Fruit fly (Drosophila melanogaster) whole organism, wandering third instar larva: ENCODE measurements around the gene Dpy-30L1.

Experiments used
- Abd-B ChIP-seq: fragments of >200 bp; optimal IDR thresholded peaks from 2 replicates; lab custom pipeline; 2017; ENCODE audit warnings: missing biosample characterization, missing genetic modification characterization
- CG9705 ChIP-seq: fragments of 200-800 bp; sonication (Bioruptor generic); optimal IDR thresholded peaks from 2 replicates; lab custom pipeline; 2018; ENCODE audit warnings: missing biosample characterization, mild to moderate bottlenecking, missing genetic modification characterization
- Dif ChIP-seq: fragments of 200-275, 200-300 bp; sonication (Bioruptor generic); optimal IDR thresholded peaks from 2 replicates; lab custom pipeline; 2018; ENCODE audit warnings: missing biosample characterization, missing genetic modification characterization; ENCODE audit not compliant: partially characterized antibody
- GATAd ChIP-seq: sonication (Bioruptor generic); optimal IDR thresholded peaks from 2 replicates; lab custom pipeline; 2016; ENCODE audit warnings: missing biosample characterization, missing genetic modification characterization
- HLH106 ChIP-seq: fragments of 200-800 bp; optimal IDR thresholded peaks from 3 replicates; lab custom pipeline; 2019; ENCODE audit warnings: missing biosample characterization, mild to moderate bottlenecking, missing genetic modification characterization, moderate library complexity
- Hnf4 ChIP-seq: fragments of 200-800 bp; sonication (Bioruptor generic); optimal IDR thresholded peaks from 2 replicates; lab custom pipeline; 2016; ENCODE audit warnings: missing biosample characterization, mild to moderate bottlenecking, missing genetic modification characterization
- Hr78 ChIP-seq: fragments of >200 bp; optimal IDR thresholded peaks from 2 replicates; lab custom pipeline; 2017; ENCODE audit warnings: missing biosample characterization, missing genetic modification characterization
- Hr83 ChIP-seq: fragments of 200-300 bp; sonication (Bioruptor generic); optimal IDR thresholded peaks from 2 replicates; lab custom pipeline; 2016; ENCODE audit warnings: missing biosample characterization, mild to moderate bottlenecking, missing genetic modification characterization, moderate library complexity; ENCODE audit not compliant: poor library complexity, severe bottlenecking
- Mio ChIP-seq: sonication (Bioruptor generic); optimal IDR thresholded peaks from 2 replicates; lab custom pipeline; 2016; ENCODE audit warnings: missing biosample characterization, missing genetic modification characterization
- N ChIP-seq: fragments of >200 bp; optimal IDR thresholded peaks from 2 replicates; lab custom pipeline; 2018; ENCODE audit warnings: missing biosample characterization, missing external identifiers, missing genetic modification characterization
- OdsH ChIP-seq: fragments of 200-800 bp; sonication (Bioruptor generic); optimal IDR thresholded peaks from 2 replicates; lab custom pipeline; 2016; ENCODE audit warnings: missing biosample characterization, mild to moderate bottlenecking, missing genetic modification characterization
- Rel ChIP-seq, 2 experiments: fragments of 200-800 bp; sonication (Bioruptor generic) in 1 of 2; optimal IDR thresholded peaks; 2 replicates in 1 of 2; 3 replicates in 1 of 2; lab custom pipeline; 2016 to 2019; ENCODE audit warnings: mild to moderate bottlenecking in 2 of 2, missing biosample characterization in 2 of 2, missing genetic modification characterization in 2 of 2, moderate library complexity in 1 of 2
- Sp1 ChIP-seq: fragments of 200-800 bp; sonication (Bioruptor generic); optimal IDR thresholded peaks from 3 replicates; lab custom pipeline; 2019; ENCODE audit warnings: missing biosample characterization, mild to moderate bottlenecking, missing genetic modification characterization, moderate library complexity
- Vsx2 ChIP-seq: fragments of 200-300, 225-300 bp; sonication (Bioruptor generic); optimal IDR thresholded peaks from 2 replicates; lab custom pipeline; 2018; ENCODE audit warnings: missing biosample characterization, missing genetic modification characterization; ENCODE audit not compliant: partially characterized antibody
- br ChIP-seq: fragments of 200-800 bp; sonication (Bioruptor generic); optimal IDR thresholded peaks from 2 replicates; lab custom pipeline; 2016; ENCODE audit warnings: missing biosample characterization, missing genetic modification characterization
- brk ChIP-seq: fragments of 200-800 bp; sonication (Bioruptor generic); optimal IDR thresholded peaks from 2 replicates; lab custom pipeline; 2016; ENCODE audit warnings: missing biosample characterization, mild to moderate bottlenecking, missing genetic modification characterization
- dl ChIP-seq, 2 experiments: fragments of 175-275, 200-275 bp in 1 of 2; fragments of 200-275 bp in 1 of 2; sonication (Bioruptor generic); optimal IDR thresholded peaks; lab custom pipeline; 2018; ENCODE audit warnings: mild to moderate bottlenecking in 2 of 2, missing biosample characterization in 2 of 2, missing genetic modification characterization in 2 of 2, moderate library complexity in 2 of 2; ENCODE audit not compliant: partially characterized antibody in 2 of 2, insufficient read depth in 1 of 2
- dsf ChIP-seq: sonication (Bioruptor generic); optimal IDR thresholded peaks from 2 replicates; lab custom pipeline; 2016; ENCODE audit warnings: missing biosample characterization, missing genetic modification characterization, borderline replicate concordance
- ey ChIP-seq: fragments of 200-800 bp; sonication (Bioruptor generic); optimal IDR thresholded peaks from 2 replicates; lab custom pipeline; 2016; ENCODE audit warnings: missing biosample characterization, missing genetic modification characterization
- foxo ChIP-seq, 2 experiments: fragments of 200-800 bp; sonication (Bioruptor generic); optimal IDR thresholded peaks; 2 replicates in 1 of 2; 3 replicates in 1 of 2; lab custom pipeline; 2016 to 2017; ENCODE audit warnings: missing biosample characterization in 2 of 2, missing genetic modification characterization in 2 of 2
- fru ChIP-seq: fragments of 200-800 bp; sonication (Bioruptor generic); optimal IDR thresholded peaks from 3 replicates; lab custom pipeline; 2016; ENCODE audit warnings: missing biosample characterization, mild to moderate bottlenecking, missing genetic modification characterization
- h ChIP-seq: fragments of 200-800 bp; sonication (Bioruptor generic); optimal IDR thresholded peaks from 3 replicates; lab custom pipeline; 2016; ENCODE audit warnings: missing biosample characterization, mild to moderate bottlenecking, missing genetic modification characterization
- lola ChIP-seq: fragments of >200 bp; optimal IDR thresholded peaks from 2 replicates; lab custom pipeline; 2017; ENCODE audit warnings: missing biosample characterization, missing genetic modification characterization
- pan ChIP-seq: fragments of >200 bp; optimal IDR thresholded peaks from 2 replicates; lab custom pipeline; 2017
- psq ChIP-seq: fragments of 200-800 bp; sonication (Bioruptor generic); optimal IDR thresholded peaks from 3 replicates; lab custom pipeline; 2017; ENCODE audit warnings: missing biosample characterization, mild to moderate bottlenecking, missing genetic modification characterization, moderate library complexity
- rgr ChIP-seq: fragments of 200-800 bp; sonication (Bioruptor generic); optimal IDR thresholded peaks from 3 replicates; lab custom pipeline; 2016; ENCODE audit warnings: missing biosample characterization, mild to moderate bottlenecking, missing genetic modification characterization
- sv ChIP-seq: fragments of 200-800 bp; sonication (Bioruptor generic); optimal IDR thresholded peaks from 3 replicates; lab custom pipeline; 2016; ENCODE audit warnings: missing biosample characterization, missing genetic modification characterization
- tai ChIP-seq: sonication (Bioruptor generic); optimal IDR thresholded peaks from 2 replicates; lab custom pipeline; 2016; ENCODE audit warnings: missing biosample characterization, missing genetic modification characterization

Gene Dpy-30L1

dm6 chr2L:10732343-10732808 lies at the start of gene Dpy-30L1, which contains the start of gene EMC3:
Gene Dpy-30L1 (plus strand): TSS chr2L:10732653.
Gene EMC3 (minus strand): TSS chr2L:10732423.
- TF ChIP-seq rgr (GFP tag; lab: Kevin White, UChicago) (no peak), brk (GFP tag; lab: Kevin White, UChicago) (no peak), fru (GFP tag; lab: Kevin White, UChicago) (peak; percentile 32), psq (GFP tag; lab: Kevin White, UChicago) (peak; percentile 30), ey (peak; percentile 55), Hr83 (GFP tag; lab: Kevin White, UChicago) (no peak), h (GFP tag; lab: Kevin White, UChicago) (peak; percentile 65), GATAd (GFP tag; lab: Kevin White, UChicago) (peak; percentile 15), CG9705 (peak; percentile 30), Rel (GFP tag; optimal IDR thresholded peaks at IDR 0.05; lab: Kevin White, UChicago) (no peak), Rel (tag; optimal IDR thresholded peaks at IDR 0.05; lab: Kevin White, UChicago) (peak; percentile 75), HLH106 (peak; percentile 58), br (GFP tag; lab: Kevin White, UChicago) (peak; percentile 21), OdsH (GFP tag; lab: Kevin White, UChicago) (peak; percentile 37)
- TF ChIP-seq, all 38 proteins: peak for 10

DNA sequence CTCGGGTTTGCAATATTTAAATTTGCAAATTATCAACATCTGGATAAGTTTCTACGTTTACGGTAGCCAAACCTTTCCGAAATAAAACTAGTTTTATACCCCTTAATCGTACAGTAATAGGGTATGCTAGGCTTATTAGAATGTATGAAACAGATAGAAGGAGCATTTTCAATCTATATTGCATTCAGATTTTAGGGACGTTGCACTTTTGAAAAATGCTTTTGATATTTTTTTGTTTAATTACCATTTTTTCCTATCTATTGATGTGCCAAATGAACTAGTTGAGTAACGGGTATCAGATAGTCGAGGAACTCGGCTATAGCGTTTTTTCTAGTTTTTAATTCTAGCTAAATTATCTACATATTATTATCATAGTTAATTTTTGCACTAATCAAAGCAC lies 49.5 kb upstream of the Dpy-30L1 start:
- TF ChIP-seq psq (GFP tag; lab: Kevin White, UChicago) = no peak
- no peak for TF ChIP-seq Sp1
- TF ChIP-seq, all 38 proteins: peak for 0

DNA sequence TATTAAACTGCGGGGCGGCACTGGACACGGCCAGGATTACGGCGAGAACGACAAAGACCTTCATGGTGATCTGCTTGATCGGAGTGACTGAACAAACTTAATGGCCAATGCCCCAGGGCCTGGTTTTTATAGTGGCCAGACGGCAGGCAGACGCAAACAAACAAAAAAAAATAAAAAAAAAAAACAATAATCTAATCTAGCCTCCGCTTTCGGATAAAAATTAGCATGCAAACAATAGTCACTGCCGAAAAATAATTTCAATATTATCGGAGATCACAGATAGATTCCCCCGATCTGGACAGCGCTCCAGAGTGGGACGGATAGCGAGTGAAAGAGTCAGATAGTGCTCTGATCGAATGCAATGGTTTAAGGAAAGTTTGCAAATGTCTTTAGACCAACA lies 48.1 kb upstream of the Dpy-30L1 start, which contains the start of gene CG7299:
CG7299 (minus strand) TSS at position 101 of the 400 bp plus-strand sequence.
- TF ChIP-seq CG9705 = no peak
- no peak for TF ChIP-seq lola (GFP tag; lab: Kevin White, UChicago)

DNA sequence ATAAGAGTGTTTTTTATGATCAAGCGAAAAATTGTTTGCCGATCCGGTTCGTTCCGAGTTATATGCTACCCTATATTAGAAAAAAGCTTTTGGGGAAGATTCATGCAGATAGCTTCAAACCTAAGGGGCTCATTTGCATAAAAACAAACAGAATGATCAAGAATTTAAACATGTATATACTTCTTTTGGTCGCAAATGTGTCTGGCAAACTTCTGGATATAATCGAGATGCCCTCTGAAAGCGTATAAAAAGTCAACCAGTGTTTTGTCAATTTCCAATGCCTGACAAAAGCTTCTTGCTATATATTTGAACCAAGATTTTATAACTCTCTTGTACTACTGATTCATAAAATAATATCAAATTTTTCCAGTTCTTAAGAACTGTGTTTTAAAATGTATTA lies 46.8 kb upstream of the Dpy-30L1 start:
- TF ChIP-seq psq (GFP tag; lab: Kevin White, UChicago) (no peak), brk (GFP tag; lab: Kevin White, UChicago) (no peak), foxo (GFP tag; optimal IDR thresholded peaks at IDR 0.05; lab: Kevin White, UChicago) (no peak), ey (no peak)

DNA sequence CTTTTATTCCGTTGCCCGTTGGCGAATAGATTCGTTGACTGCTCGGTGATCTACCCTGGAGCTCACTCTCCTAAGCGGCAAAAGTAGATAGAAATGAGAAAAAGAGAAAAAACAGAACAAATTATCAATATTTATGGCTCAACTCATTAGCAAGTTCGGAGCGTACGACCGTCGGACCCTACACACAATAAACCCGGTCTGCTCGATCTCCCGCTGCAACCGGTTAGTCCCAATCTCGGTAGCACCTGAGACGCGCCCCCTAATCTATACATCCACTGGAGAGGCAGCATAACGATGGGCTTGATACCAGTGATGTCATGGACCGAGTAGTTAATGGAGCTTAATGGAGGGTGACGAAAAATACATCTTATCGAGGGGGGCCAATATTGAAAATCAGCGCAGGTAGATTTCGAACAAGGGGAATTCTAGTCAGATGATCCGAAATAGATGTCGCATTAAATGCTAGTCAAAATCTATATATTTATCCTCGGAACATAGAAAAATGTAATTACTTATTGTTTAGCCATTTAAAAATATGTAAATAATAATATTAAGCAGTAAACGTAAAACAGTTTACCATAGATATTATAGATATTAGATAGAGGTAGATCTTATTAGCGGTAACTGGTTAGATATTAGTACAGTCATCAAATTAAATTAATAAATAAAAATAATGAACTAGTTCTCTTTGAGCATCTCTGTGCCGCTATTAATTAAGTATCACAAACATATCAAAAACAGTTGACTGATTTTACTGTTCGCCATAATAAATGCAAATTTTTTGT lies 45.3 kb upstream of the Dpy-30L1 start, which contains the start of gene CG7296:
CG7296 (minus strand) TSS at position 58 of the 785 bp plus-strand sequence.
- TF ChIP-seq N = no peak
- no peak for TF ChIP-seq OdsH (GFP tag; lab: Kevin White, UChicago)
- no peak for TF ChIP-seq pan
- no peak for TF ChIP-seq Dif (GFP tag; lab: Kevin White, UChicago)
- no peak for TF ChIP-seq Rel (GFP tag; optimal IDR thresholded peaks at IDR 0.05; lab: Kevin White, UChicago)
- TF ChIP-seq Rel (tag; optimal IDR thresholded peaks at IDR 0.05; lab: Kevin White, UChicago) = no peak
- no peak for TF ChIP-seq br (GFP tag; lab: Kevin White, UChicago)
- no peak for TF ChIP-seq Hnf4 (GFP tag; lab: Kevin White, UChicago)
- TF ChIP-seq sv (GFP tag; lab: Kevin White, UChicago) = no peak
- no peak for TF ChIP-seq dl (GFP tag; optimal IDR thresholded peaks at IDR 0.05; lab: Kevin White, UChicago; ENCODE audit: insufficient read depth in 1 of 2, partially characterized antibody in 2 of 2)
- no peak for TF ChIP-seq GATAd (GFP tag; lab: Kevin White, UChicago)
- no peak for TF ChIP-seq Abd-B (GFP tag; lab: Kevin White, UChicago)
- no peak for TF ChIP-seq Sp1
- no peak for TF ChIP-seq Vsx2 (GFP tag; lab: Kevin White, UChicago)
- TF ChIP-seq Hr78 = no peak
- no peak for TF ChIP-seq Mio (GFP tag; lab: Kevin White, UChicago)
- TF ChIP-seq dsf (GFP tag; lab: Kevin White, UChicago) = no peak
- no peak for TF ChIP-seq brk (GFP tag; lab: Kevin White, UChicago)
- no peak for TF ChIP-seq tai
- TF ChIP-seq lola (GFP tag; lab: Kevin White, UChicago) = no peak
- TF ChIP-seq ey = no peak
